Worm (Caenorhabditis elegans): Measurements from ENCODE around the gene kars-1.

DNA sequence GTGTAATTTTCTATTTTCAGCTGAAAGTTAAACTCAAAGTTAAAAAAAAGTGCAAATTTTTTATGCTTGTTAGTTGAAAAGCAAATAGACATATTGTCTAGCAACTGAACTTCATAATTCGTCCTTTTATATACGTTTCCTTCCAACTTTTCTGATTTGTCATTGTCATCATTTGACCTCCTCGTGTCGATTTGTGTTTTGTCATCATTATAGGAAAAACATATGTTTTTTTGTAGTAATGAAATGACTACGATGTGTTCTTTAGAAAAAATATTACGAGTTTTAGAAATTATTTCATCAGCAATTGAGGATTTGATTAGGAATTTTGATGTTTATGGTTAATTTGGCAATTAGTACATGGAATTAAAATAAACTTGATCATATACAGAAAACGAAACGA is 11.4 kb downstream of the kars-1 start:
- TF ChIP-seq cog-1 (tag; optimal IDR thresholded peaks at IDR 0.05): no peak
- no peak for TF ChIP-seq ztf-29 (GFP tag; IDR thresholded peaks at IDR 0.05)
- TF ChIP-seq med-1 (GFP tag; optimal IDR thresholded peaks at IDR 0.05; ENCODE audit: insufficient read depth): no peak
- no peak for TF ChIP-seq flt-1 (GFP tag; IDR thresholded peaks at IDR 0.05)
- TF ChIP-seq tab-1 (GFP tag; IDR thresholded peaks at IDR 0.05): no peak
